Fruit fly (Drosophila melanogaster): ENCODE measurements around the gene CG2972.

Gene CG2972

DNA sequence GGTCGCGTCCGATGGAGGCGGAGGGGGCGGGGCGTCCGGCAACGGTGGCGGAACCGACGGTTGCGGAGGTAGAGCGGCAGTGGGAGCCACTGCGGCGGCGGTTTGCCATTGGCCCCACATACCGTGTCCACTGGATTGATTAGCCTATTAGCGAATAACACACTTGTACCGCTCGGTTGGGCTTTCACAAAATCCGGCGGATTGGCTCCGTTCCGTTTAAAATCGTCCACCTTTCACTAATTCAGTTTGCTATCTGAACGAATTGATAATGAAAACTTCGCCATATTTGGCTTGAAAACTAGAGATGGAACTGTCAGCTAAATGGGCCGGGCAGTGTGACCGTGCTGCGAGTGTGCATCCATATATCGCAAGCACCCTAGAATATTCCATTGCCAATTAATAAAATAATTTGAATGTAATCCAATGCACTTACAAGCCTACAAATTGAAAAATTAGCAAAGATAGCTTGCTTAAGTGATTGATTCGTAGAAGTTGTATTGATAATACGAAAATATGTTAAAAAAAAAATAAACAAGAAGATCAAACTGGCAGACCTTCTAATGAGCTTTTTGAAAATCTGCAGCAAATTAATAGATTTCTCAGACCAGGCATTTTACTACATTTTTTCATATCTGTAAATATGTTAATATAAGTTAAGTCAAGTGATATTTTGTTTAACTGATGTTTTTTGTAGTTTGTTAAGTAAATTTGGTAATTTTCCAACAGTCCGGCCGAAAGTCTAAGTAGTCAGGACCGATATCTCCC lies 587 bp upstream of the CG2972 start, which contains the start of gene ZAP3:
Gene ZAP3 (minus strand): TSS at position 308 of the 765 bp plus-strand sequence.
- TF ChIP-seq Dll (optimal IDR thresholded peaks at IDR 0.05) = no peak
- no peak for TF ChIP-seq usp (GFP tag; optimal IDR thresholded peaks at IDR 0.05)
- TF ChIP-seq pan (optimal IDR thresholded peaks at IDR 0.05) = no peak

dm6 chrX:10086095-10086888 lies 3.3 kb downstream of the CG2972 start, which contains the start of the genes Naxe and RhoU:
TSS of gene Naxe (minus strand) at chrX:10086171.
TSS of gene RhoU (plus strand) at chrX:10086527.
- TF ChIP-seq Dll (optimal IDR thresholded peaks at IDR 0.05) = no peak
- TF ChIP-seq EcR (GFP tag; optimal IDR thresholded peaks at IDR 0.05) = no peak
- TF ChIP-seq usp (GFP tag; optimal IDR thresholded peaks at IDR 0.05) = no peak
- TF ChIP-seq psq (optimal IDR thresholded peaks at IDR 0.05) = no peak
- no peak for TF ChIP-seq pan (optimal IDR thresholded peaks at IDR 0.05)
- TF ChIP-seq CG8478 (optimal IDR thresholded peaks at IDR 0.05) = no peak

- TF ChIP-seq pan (optimal IDR thresholded peaks at IDR 0.05) = no peak
Measured at dm6 chrX:10088023-10088913, 5.3 kb downstream of the CG2972 start.

DNA sequence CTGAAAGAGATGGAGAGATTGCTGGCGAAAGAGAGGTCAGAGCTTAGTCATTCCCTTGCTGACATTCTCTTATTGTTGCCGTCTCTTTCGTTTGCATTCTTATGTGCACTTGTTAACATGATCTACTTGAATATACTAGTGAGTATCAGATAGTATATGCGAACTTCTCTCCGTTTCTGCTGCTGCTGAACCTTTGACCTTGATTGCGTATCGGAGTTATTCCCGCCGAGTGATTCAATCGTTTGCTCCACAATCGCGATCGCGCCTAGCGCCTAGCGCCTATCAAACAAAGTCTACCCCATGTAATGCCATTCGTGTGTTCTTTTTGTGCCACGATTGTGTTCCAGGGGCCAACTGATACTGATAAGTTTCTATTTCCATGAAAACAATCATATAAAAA lies 6.2 kb downstream of the CG2972 start:
- TF ChIP-seq Dll (optimal IDR thresholded peaks at IDR 0.05) (no peak), psq (optimal IDR thresholded peaks at IDR 0.05) (no peak), EcR (GFP tag; optimal IDR thresholded peaks at IDR 0.05) (no peak), CG8478 (optimal IDR thresholded peaks at IDR 0.05) (no peak), usp (GFP tag; optimal IDR thresholded peaks at IDR 0.05) (no peak)

dm6 chrX:10092796-10093195 lies 9.8 kb downstream of the CG2972 start:
- TF ChIP-seq usp (GFP tag; optimal IDR thresholded peaks at IDR 0.05) (no peak), Dll (optimal IDR thresholded peaks at IDR 0.05) (no peak), pan (optimal IDR thresholded peaks at IDR 0.05) (no peak), EcR (GFP tag; optimal IDR thresholded peaks at IDR 0.05) (no peak), CG8478 (optimal IDR thresholded peaks at IDR 0.05) (no peak), psq (optimal IDR thresholded peaks at IDR 0.05) (no peak)

- no peak for TF ChIP-seq pan (optimal IDR thresholded peaks at IDR 0.05)
Measured at dm6 chrX:10103569-10104083, 20.7 kb downstream of the CG2972 start.

- TF ChIP-seq psq (optimal IDR thresholded peaks at IDR 0.05) (no peak), EcR (GFP tag; optimal IDR thresholded peaks at IDR 0.05) (no peak), usp (GFP tag; optimal IDR thresholded peaks at IDR 0.05) (no peak), Dll (optimal IDR thresholded peaks at IDR 0.05) (no peak), CG8478 (optimal IDR thresholded peaks at IDR 0.05) (no peak), pan (optimal IDR thresholded peaks at IDR 0.05) (no peak)
Measured at dm6 chrX:10104477-10104876, 21.5 kb downstream of the CG2972 start.

DNA sequence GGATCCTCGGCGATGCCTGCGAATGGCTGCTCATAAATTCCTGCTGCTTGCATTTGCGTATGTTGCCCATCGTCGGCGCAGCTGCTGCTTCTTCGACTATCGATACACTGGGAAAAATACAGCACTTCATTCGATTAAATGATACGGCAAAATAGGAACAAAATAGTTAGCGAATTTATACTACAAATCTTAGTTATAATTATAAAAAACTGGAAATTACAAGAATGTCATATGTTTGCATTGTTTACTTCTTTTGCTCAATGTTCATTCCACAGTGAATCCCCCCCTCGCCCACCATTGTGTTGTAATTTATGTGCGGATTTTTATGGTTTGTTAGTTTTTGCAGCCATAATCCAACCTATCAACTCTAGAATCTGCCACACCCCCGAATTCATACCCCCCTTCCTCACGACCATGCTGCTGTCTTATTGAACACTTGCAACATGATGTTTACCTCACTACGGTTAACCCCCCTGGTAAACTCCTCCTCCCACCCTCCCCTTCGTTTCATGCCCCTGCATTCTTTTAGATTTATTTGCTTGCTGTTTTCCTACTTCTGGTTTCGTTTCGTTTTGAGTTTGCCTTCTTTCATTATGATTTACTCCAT lies 22.9 kb downstream of the CG2972 start:
- TF ChIP-seq EcR (GFP tag; optimal IDR thresholded peaks at IDR 0.05) (no peak), usp (GFP tag; optimal IDR thresholded peaks at IDR 0.05) (no peak), psq (optimal IDR thresholded peaks at IDR 0.05) (no peak), CG8478 (optimal IDR thresholded peaks at IDR 0.05) (no peak)

- no peak for TF ChIP-seq Dll (optimal IDR thresholded peaks at IDR 0.05)
- no peak for TF ChIP-seq CG8478 (optimal IDR thresholded peaks at IDR 0.05)
- TF ChIP-seq EcR (GFP tag; optimal IDR thresholded peaks at IDR 0.05) = no peak
- TF ChIP-seq pan (optimal IDR thresholded peaks at IDR 0.05) = no peak
- no peak for TF ChIP-seq psq (optimal IDR thresholded peaks at IDR 0.05)
- TF ChIP-seq usp (GFP tag; optimal IDR thresholded peaks at IDR 0.05) = no peak
Measured at dm6 chrX:10106562-10107147, 23.7 kb downstream of the CG2972 start.

DNA sequence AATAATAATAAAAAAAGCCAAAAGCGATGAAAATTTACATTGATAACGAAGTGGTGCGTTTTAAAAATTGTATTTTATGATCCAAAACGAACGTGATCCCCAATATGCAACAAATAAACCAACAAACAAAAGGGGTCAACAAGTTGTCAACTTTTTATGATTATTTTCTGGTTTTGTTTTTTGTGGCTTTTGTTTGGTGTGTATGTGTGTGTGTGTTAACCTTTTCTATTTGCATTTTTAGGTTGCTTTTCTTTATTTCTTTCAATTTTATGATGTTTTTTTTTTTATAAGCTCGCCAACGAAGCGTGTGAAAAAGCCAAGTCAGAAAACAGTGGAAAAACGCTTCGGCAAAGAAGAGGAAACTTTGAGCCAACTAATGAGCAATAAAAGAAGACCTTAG lies 25.3 kb downstream of the CG2972 start:
- TF ChIP-seq Dll (optimal IDR thresholded peaks at IDR 0.05) (no peak), EcR (GFP tag; optimal IDR thresholded peaks at IDR 0.05) (no peak), psq (optimal IDR thresholded peaks at IDR 0.05) (no peak), pan (optimal IDR thresholded peaks at IDR 0.05) (no peak), CG8478 (optimal IDR thresholded peaks at IDR 0.05) (no peak), usp (GFP tag; optimal IDR thresholded peaks at IDR 0.05) (no peak)

dm6 chrX:10110898-10111297 lies 27.9 kb downstream of the CG2972 start:
- TF ChIP-seq usp (GFP tag; optimal IDR thresholded peaks at IDR 0.05) = no peak
- TF ChIP-seq CG8478 (optimal IDR thresholded peaks at IDR 0.05) = no peak
- TF ChIP-seq pan (optimal IDR thresholded peaks at IDR 0.05) = no peak
- no peak for TF ChIP-seq Dll (optimal IDR thresholded peaks at IDR 0.05)
- TF ChIP-seq EcR (GFP tag; optimal IDR thresholded peaks at IDR 0.05) = no peak
- TF ChIP-seq psq (optimal IDR thresholded peaks at IDR 0.05) = no peak

Data from whole organism.